Fruit fly (Drosophila melanogaster): ENCODE results near the gene CG17896.

DNA sequence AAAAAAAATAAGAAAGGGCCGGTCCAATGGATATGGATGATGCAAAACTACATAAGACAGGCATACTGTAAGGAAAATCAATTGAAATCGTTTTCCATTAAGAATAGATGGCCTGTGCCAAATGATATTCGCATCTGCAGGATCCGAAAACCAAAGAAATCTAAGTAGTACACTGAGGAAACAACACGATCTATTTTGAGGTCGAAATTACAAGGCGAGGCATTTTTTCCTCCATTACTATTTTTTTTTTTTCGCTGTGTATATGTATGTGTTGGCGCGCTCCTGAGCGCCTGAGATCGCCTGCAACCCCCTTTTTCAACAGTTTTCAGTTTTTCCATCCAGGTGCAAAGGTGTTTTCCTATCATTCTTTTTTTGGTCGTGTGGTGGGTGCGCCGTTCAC, 29.4 kb downstream of the CG17896 start:
- no peak for TF ChIP-seq eyg (GFP tag; optimal IDR thresholded peaks at IDR 0.05)
- no peak for TF ChIP-seq aop (GFP tag; IDR thresholded peaks at IDR 0.05)
- TF ChIP-seq CG6854 (GFP tag; optimal IDR thresholded peaks at IDR 0.05): no peak
- no peak for TF ChIP-seq btn (GFP tag; optimal IDR thresholded peaks at IDR 0.05)
- TF ChIP-seq eve (GFP tag; optimal IDR thresholded peaks at IDR 0.05): no peak
- no peak for TF ChIP-seq CG4854 (GFP tag; optimal IDR thresholded peaks at IDR 0.05)

Measured in whole organism, embryonic.